Fruit fly (Drosophila melanogaster) whole organism, embryonic: Measurements from ENCODE around the gene twf.
A peak's percentile ranks its signal among the peaks of the same experiment; 100 is the strongest.

Experiments used
- Asciz ChIP-seq: fragments of 200-800 bp; sonication (Bioruptor generic); optimal IDR thresholded peaks from 2 replicates; lab custom pipeline; 2017; ENCODE audit warnings: missing biosample characterization, mild to moderate bottlenecking, missing genetic modification characterization, missing genetic modification reagents
- Bdp1 ChIP-seq: fragments of 200-800 bp; sonication (Bioruptor generic); optimal IDR thresholded peaks from 3 replicates; lab custom pipeline; 2016; ENCODE audit warnings: missing biosample characterization, missing genetic modification characterization
- CG10321 ChIP-seq: fragments of 200-800 bp; sonication (Bioruptor generic); IDR thresholded peaks from 2 replicates; pipeline ENCODE4 v1.3.6; 2022; ENCODE audit warnings: missing biosample characterization, missing genetic modification characterization
- CG10959 ChIP-seq: fragments of 200-800 bp; sonication (Bioruptor generic); IDR thresholded peaks from 2 replicates; pipeline ENCODE4 v1.3.6; 2022; ENCODE audit warnings: missing biosample characterization, missing genetic modification characterization
- CG11504 ChIP-seq: fragments of 200-800 bp; sonication (Bioruptor generic); optimal IDR thresholded peaks from 3 replicates; lab custom pipeline; 2019; ENCODE audit warnings: missing biosample characterization, mild to moderate bottlenecking, missing genetic modification characterization, moderate library complexity
- CG12299 ChIP-seq: fragments of 200-800 bp; sonication (Bioruptor generic); optimal IDR thresholded peaks from 2 replicates; lab custom pipeline; 2018; ENCODE audit warnings: missing biosample characterization, mild to moderate bottlenecking, missing genetic modification characterization
- CG14441 ChIP-seq: fragments of 200-800 bp; sonication (Bioruptor generic); IDR thresholded peaks from 2 replicates; pipeline ENCODE4 v1.3.6; 2022; ENCODE audit warnings: missing biosample characterization, missing genetic modification characterization
- CG14667 ChIP-seq: fragments of 200-800 bp; sonication (Bioruptor generic); IDR thresholded peaks from 2 replicates; pipeline ENCODE4 v1.3.6; 2022; ENCODE audit warnings: missing biosample characterization, missing genetic modification characterization
- CG17328 ChIP-seq: fragments of 200-800 bp; sonication (Bioruptor generic); IDR thresholded peaks from 2 replicates; pipeline ENCODE4 v1.3.6; 2022; ENCODE audit warnings: missing biosample characterization, missing genetic modification characterization
- CG17568 ChIP-seq: fragments of 200-800 bp; sonication (Bioruptor generic); optimal IDR thresholded peaks from 2 replicates; lab custom pipeline; 2018; ENCODE audit warnings: missing biosample characterization, mild to moderate bottlenecking, missing genetic modification characterization, moderate library complexity
- CG17912 ChIP-seq: fragments of 200-800 bp; sonication (Bioruptor generic); optimal IDR thresholded peaks from 2 replicates; lab custom pipeline; 2018; ENCODE audit warnings: missing biosample characterization, mild to moderate bottlenecking, missing genetic modification characterization
- CG1792 ChIP-seq: fragments of 200-800 bp; sonication (Bioruptor generic); optimal IDR thresholded peaks from 2 replicates; lab custom pipeline; 2016; ENCODE audit warnings: missing biosample characterization, missing genetic modification characterization
- CG32772 ChIP-seq: fragments of 200-800 bp; sonication (Bioruptor generic); IDR thresholded peaks from 2 replicates; pipeline ENCODE4 v1.3.6; 2022; ENCODE audit warnings: missing biosample characterization, missing genetic modification characterization
- CG34422 ChIP-seq: fragments of 200-800 bp; sonication (Bioruptor generic); IDR thresholded peaks from 3 replicates; pipeline ENCODE4 v1.3.6; 2022; ENCODE audit warnings: missing biosample characterization, missing genetic modification characterization
- CG4617 ChIP-seq: fragments of 200-800 bp; sonication (Bioruptor generic); optimal IDR thresholded peaks from 3 replicates; lab custom pipeline; 2016; ENCODE audit warnings: missing biosample characterization, missing genetic modification characterization, borderline replicate concordance
- CG4854 ChIP-seq: fragments of 200-800 bp; sonication (Bioruptor generic); optimal IDR thresholded peaks from 2 replicates; lab custom pipeline; 2016; ENCODE audit warnings: missing biosample characterization, missing genetic modification characterization, inconsistent platforms
- CG6854 ChIP-seq: fragments of 200-800 bp; sonication (Bioruptor generic); optimal IDR thresholded peaks from 3 replicates; lab custom pipeline; 2017; ENCODE audit warnings: missing biosample characterization, mild to moderate bottlenecking, missing genetic modification characterization
- CG7987 ChIP-seq: fragments of 200-800 bp; sonication (Bioruptor generic); optimal IDR thresholded peaks from 2 replicates; lab custom pipeline; 2018; ENCODE audit warnings: missing biosample characterization, mild to moderate bottlenecking, missing genetic modification characterization, moderate library complexity
- CG9817 ChIP-seq: fragments of 200-800 bp; sonication (Bioruptor generic); optimal IDR thresholded peaks from 2 replicates; lab custom pipeline; 2018; ENCODE audit warnings: missing biosample characterization, mild to moderate bottlenecking, missing genetic modification characterization, moderate library complexity
- Chrac-16 ChIP-seq: fragments of 200-800 bp; sonication (Bioruptor generic); optimal IDR thresholded peaks from 3 replicates; lab custom pipeline; 2016; ENCODE audit warnings: missing biosample characterization, missing genetic modification characterization
- D ChIP-seq, 2 experiments: fragments of 200-800 bp in 1 of 2; fragments of >200 bp in 1 of 2; sonication (Bioruptor generic) in 1 of 2; optimal IDR thresholded peaks; 2 replicates in 1 of 2; 3 replicates in 1 of 2; lab custom pipeline; 2017; ENCODE audit warnings: mild to moderate bottlenecking in 1 of 2, missing biosample characterization in 1 of 2, missing genetic modification characterization in 1 of 2, missing genetic modification reagents in 1 of 2
- E2f2 ChIP-seq: fragments of 200-800 bp; sonication (Bioruptor generic); IDR thresholded peaks from 2 replicates; pipeline ENCODE4 v1.3.6; 2022; ENCODE audit warnings: missing biosample characterization, missing genetic modification characterization
- Fer1 ChIP-seq: fragments of 200-800 bp; sonication (Bioruptor generic); optimal IDR thresholded peaks from 2 replicates; lab custom pipeline; 2017; ENCODE audit warnings: missing biosample characterization, mild to moderate bottlenecking, missing genetic modification characterization
- Hr3 ChIP-seq: fragments of 200-800 bp; sonication (Bioruptor generic); optimal IDR thresholded peaks from 3 replicates; lab custom pipeline; 2016; ENCODE audit warnings: missing biosample characterization, missing genetic modification characterization
- Lhr ChIP-seq: fragments of 200-800 bp; sonication (Bioruptor generic); optimal IDR thresholded peaks from 3 replicates; lab custom pipeline; 2017; ENCODE audit warnings: mild to moderate bottlenecking, missing biosample characterization, missing genetic modification reagents, missing genetic modification characterization
- Mad ChIP-seq: fragments of 200-800 bp; sonication (Bioruptor generic); optimal IDR thresholded peaks from 2 replicates; lab custom pipeline; 2016; ENCODE audit warnings: missing biosample characterization, missing genetic modification characterization
- Med ChIP-seq: fragments of 200-800 bp; sonication (Bioruptor generic); peaks from one replicate; lab custom pipeline; 2016; ENCODE audit warnings: missing biosample characterization, missing genetic modification characterization, mild to moderate bottlenecking, inconsistent platforms, moderate library complexity
- NC2α ChIP-seq: fragments of 200-800 bp; sonication (Bioruptor generic); optimal IDR thresholded peaks from 2 replicates; lab custom pipeline; 2016; ENCODE audit warnings: missing biosample characterization, missing genetic modification characterization
- Opbp ChIP-seq: fragments of 200-800 bp; sonication (Bioruptor generic); IDR thresholded peaks from 3 replicates; pipeline ENCODE4 v1.3.6; 2022; ENCODE audit warnings: missing biosample characterization, missing genetic modification characterization; ENCODE audit not compliant: partially characterized antibody
- Optix ChIP-seq: fragments of 200-800 bp; sonication (Bioruptor generic); IDR thresholded peaks from 3 replicates; pipeline ENCODE4 v1.3.6; 2022; ENCODE audit warnings: missing biosample characterization, missing genetic modification characterization
- Rfx ChIP-seq: fragments of 200-800 bp; sonication (Bioruptor generic); IDR thresholded peaks from 2 replicates; pipeline ENCODE4 v1.3.6; 2022; ENCODE audit warnings: missing biosample characterization, missing genetic modification characterization
- Sox102F ChIP-seq: fragments of 200-800 bp; sonication (Bioruptor generic); optimal IDR thresholded peaks from 2 replicates; lab custom pipeline; 2018; ENCODE audit warnings: missing biosample characterization, mild to moderate bottlenecking, missing genetic modification characterization, moderate library complexity
- Tbp ChIP-seq: fragments of >200 bp; optimal IDR thresholded peaks from 2 replicates; lab custom pipeline; 2018; ENCODE audit warnings: missing biosample characterization, missing genetic modification characterization
- Xbp1 ChIP-seq: fragments of 200-800 bp; sonication (Bioruptor generic); optimal IDR thresholded peaks from 3 replicates; lab custom pipeline; 2016; ENCODE audit warnings: missing biosample characterization, mild to moderate bottlenecking, missing genetic modification characterization
- al ChIP-seq: fragments of 200-800 bp; sonication (Bioruptor generic); IDR thresholded peaks from 2 replicates; pipeline ENCODE4 v1.3.6; 2022; ENCODE audit warnings: missing biosample characterization, missing genetic modification characterization
- cg ChIP-seq: fragments of 200-800 bp; sonication (Bioruptor generic); optimal IDR thresholded peaks from 3 replicates; lab custom pipeline; 2019; ENCODE audit warnings: missing biosample characterization, mild to moderate bottlenecking, missing genetic modification characterization, moderate library complexity
- dati ChIP-seq: fragments of 200-800 bp; sonication (Bioruptor generic); IDR thresholded peaks from 2 replicates; pipeline ENCODE4 v1.3.6; 2022; ENCODE audit warnings: missing biosample characterization, missing genetic modification characterization
- gem ChIP-seq: fragments of 200-800 bp; sonication (Bioruptor generic); optimal IDR thresholded peaks from 2 replicates; lab custom pipeline; 2019; ENCODE audit warnings: missing biosample characterization, mild to moderate bottlenecking, missing genetic modification characterization, moderate library complexity
- grn ChIP-seq: fragments of 200-800 bp; sonication (Bioruptor generic); optimal IDR thresholded peaks from 3 replicates; lab custom pipeline; 2017; ENCODE audit warnings: missing biosample characterization, missing genetic modification characterization
- onecut ChIP-seq: fragments of 200-800 bp; sonication (Bioruptor generic); IDR thresholded peaks from 2 replicates; pipeline ENCODE4 v1.3.6; 2022; ENCODE audit warnings: missing biosample characterization, missing genetic modification characterization
- pan ChIP-seq, 4 experiments: fragments of >200 bp in 3 of 4; fragments of 200-800 bp in 1 of 4; sonication (Bioruptor generic) in 1 of 4; optimal IDR thresholded peaks in 3 of 4; IDR thresholded peaks in 1 of 4; 2 replicates each; pipeline versions ENCODE4 v1.3.6 to Lab custom; 2017 to 2022; ENCODE audit warnings: missing biosample characterization in 2 of 4, missing genetic modification characterization in 2 of 4, mixed read lengths in 1 of 4
- pros ChIP-seq: fragments of 200-800 bp; sonication (Bioruptor generic); optimal IDR thresholded peaks from 3 replicates; lab custom pipeline; 2019; ENCODE audit warnings: missing biosample characterization, mild to moderate bottlenecking, missing genetic modification characterization, moderate library complexity
- repo ChIP-seq: fragments of 200-800 bp; sonication (Bioruptor generic); optimal IDR thresholded peaks from 2 replicates; lab custom pipeline; 2016; ENCODE audit warnings: missing biosample characterization, missing genetic modification characterization
- sna ChIP-seq: fragments of 200-800 bp; sonication (Bioruptor generic); IDR thresholded peaks from 2 replicates; pipeline ENCODE4 v1.3.6; 2022; ENCODE audit warnings: missing biosample characterization, missing genetic modification characterization; ENCODE audit not compliant: partially characterized antibody
- stc ChIP-seq: fragments of 200-800 bp; sonication (Bioruptor generic); IDR thresholded peaks from 2 replicates; pipeline ENCODE4 v1.3.6; 2022; ENCODE audit warnings: missing biosample characterization, missing genetic modification characterization
- tll ChIP-seq, 2 experiments: fragments of 200-800 bp in 1 of 2; fragments of >200 bp in 1 of 2; sonication (Bioruptor generic) in 1 of 2; optimal IDR thresholded peaks; 2 replicates each; lab custom pipeline; 2017 to 2019; ENCODE audit warnings: missing biosample characterization in 2 of 2, missing genetic modification characterization in 2 of 2, mild to moderate bottlenecking in 1 of 2, moderate library complexity in 1 of 2
- toy ChIP-seq: fragments of 200-800 bp; sonication (Bioruptor generic); IDR thresholded peaks from 2 replicates; pipeline ENCODE4 v1.3.6; 2022; ENCODE audit warnings: missing biosample characterization, missing genetic modification characterization
- usp ChIP-seq: fragments of >200 bp; optimal IDR thresholded peaks from 2 replicates; lab custom pipeline; 2017; ENCODE audit warnings: missing biosample characterization, missing genetic modification characterization
- wor ChIP-seq: fragments of 200-800 bp; sonication (Bioruptor generic); IDR thresholded peaks from 2 replicates; pipeline ENCODE4 v1.3.6; 2022; ENCODE audit warnings: missing biosample characterization, missing genetic modification characterization

Gene twf

dm6 chr3R:14122347-14122812 is at the start of gene twf, which contains the start of gene Abi (continued):
- no peak for TF ChIP-seq pros (GFP tag; lab: Kevin White, UChicago)
- peak; percentile 66; the same call in 1 of the 2 replicates for TF ChIP-seq CG17328 (GFP tag; lab: Robert Waterston, UW)
- no peak for TF ChIP-seq sna (GFP tag; lab: Robert Waterston, UW)
- TF ChIP-seq wor, result no peak
- no peak for TF ChIP-seq CG10321
- TF ChIP-seq Hr3 (GFP tag; lab: Kevin White, UChicago), result peak; percentile 72
- peak; percentile 60; the same call in 1 of the 3 replicates for TF ChIP-seq CG34422 (GFP tag; lab: Robert Waterston, UW)
- TF ChIP-seq CG17568 (GFP tag; lab: Kevin White, UChicago), result peak; percentile 2
- TF ChIP-seq Sox102F (GFP tag; lab: Kevin White, UChicago), result peak; percentile 63
- TF ChIP-seq usp, result no peak
- peak; percentile 54 for TF ChIP-seq E2f2
- TF ChIP-seq Tbp (GFP tag; lab: Kevin White, UChicago), result no peak
- peak; percentile 91 for TF ChIP-seq Med (GFP tag; lab: Kevin White, UChicago)
- peak; percentile 81 for TF ChIP-seq gem (tag; lab: Kevin White, UChicago)
- TF ChIP-seq Lhr (GFP tag; lab: Kevin White, UChicago), result peak; percentile 42
- no peak for TF ChIP-seq CG10959 (GFP tag; lab: Robert Waterston, UW)
- TF ChIP-seq CG12299 (tag; lab: Kevin White, UChicago), result peak; percentile 20
- peak; percentile 77 for TF ChIP-seq Rfx (GFP tag; lab: Robert Waterston, UW)
- no peak for TF ChIP-seq Optix (GFP tag; lab: Robert Waterston, UW)
- peak; percentile 74 for TF ChIP-seq CG11504 (tag; lab: Kevin White, UChicago)
- TF ChIP-seq stc (GFP tag; lab: Robert Waterston, UW), result peak; percentile 60; the same call in 1 of the 2 replicates
- TF ChIP-seq D (optimal IDR thresholded peaks at IDR 0.05; lab: Kevin White, UChicago), result no peak
- TF ChIP-seq D (GFP tag; optimal IDR thresholded peaks at IDR 0.05; lab: Kevin White, UChicago), result peak; percentile 34
- no peak for TF ChIP-seq dati
- no peak for TF ChIP-seq cg
- TF ChIP-seq Chrac-16 (GFP tag; lab: Kevin White, UChicago), result peak; percentile 77
- TF ChIP-seq Xbp1 (GFP tag; lab: Kevin White, UChicago), result peak; percentile 79
- TF ChIP-seq CG1792 (GFP tag; lab: Kevin White, UChicago), result no peak
- TF ChIP-seq CG4854, result peak; percentile 35
- TF ChIP-seq CG9817 (tag; lab: Kevin White, UChicago), result peak; percentile 61
- peak; percentile 52; the same call in 1 of the 2 replicates for TF ChIP-seq CG14667 (GFP tag; lab: Robert Waterston, UW)
- TF ChIP-seq CG7987 (GFP tag; lab: Kevin White, UChicago), result no peak
- TF ChIP-seq Fer1 (GFP tag; lab: Kevin White, UChicago), result peak; percentile 58
- TF ChIP-seq tll (GFP tag; optimal IDR thresholded peaks at IDR 0.05; lab: Kevin White, UChicago), result no peak
- peak; percentile 49; the same call in 1 of the 2 replicates for TF ChIP-seq CG14441 (GFP tag; lab: Robert Waterston, UW)
- TF ChIP-seq Bdp1, result peak; percentile 62
- TF ChIP-seq CG17912 (GFP tag; lab: Kevin White, UChicago), result no peak
- TF ChIP-seq Asciz (GFP tag; lab: Kevin White, UChicago), result peak; percentile 22
- TF ChIP-seq NC2α, result no peak
- TF ChIP-seq pan (optimal IDR thresholded peaks at IDR 0.05; lab: Kevin White, UChicago), result no peak
- peak in 1 of 2 experiments; percentile 77 for TF ChIP-seq pan (GFP tag; optimal IDR thresholded peaks at IDR 0.05 in 1 of 2, IDR thresholded peaks at IDR 0.05 in 1 of 2)
- peak; percentile 97 for TF ChIP-seq CG4617 (GFP tag; lab: Kevin White, UChicago)
- no peak for TF ChIP-seq CG6854 (GFP tag; lab: Kevin White, UChicago)
- TF ChIP-seq Mad (GFP tag; lab: Kevin White, UChicago), result peak; percentile 58
- TF ChIP-seq onecut (GFP tag; lab: Robert Waterston, UW), result no peak
- TF ChIP-seq grn, result no peak
- TF ChIP-seq repo (GFP tag; lab: Kevin White, UChicago), result no peak
- no peak for TF ChIP-seq Opbp
- 0 out of 2 replicates have a peak, but pooled peaks have one; percentile 41 for TF ChIP-seq al
- peak; percentile 39 for TF ChIP-seq CG32772
- no peak for TF ChIP-seq toy (GFP tag; lab: Robert Waterston, UW)
